Fruit fly (Drosophila melanogaster): Measurements from ENCODE around the gene Glyp.

DNA sequence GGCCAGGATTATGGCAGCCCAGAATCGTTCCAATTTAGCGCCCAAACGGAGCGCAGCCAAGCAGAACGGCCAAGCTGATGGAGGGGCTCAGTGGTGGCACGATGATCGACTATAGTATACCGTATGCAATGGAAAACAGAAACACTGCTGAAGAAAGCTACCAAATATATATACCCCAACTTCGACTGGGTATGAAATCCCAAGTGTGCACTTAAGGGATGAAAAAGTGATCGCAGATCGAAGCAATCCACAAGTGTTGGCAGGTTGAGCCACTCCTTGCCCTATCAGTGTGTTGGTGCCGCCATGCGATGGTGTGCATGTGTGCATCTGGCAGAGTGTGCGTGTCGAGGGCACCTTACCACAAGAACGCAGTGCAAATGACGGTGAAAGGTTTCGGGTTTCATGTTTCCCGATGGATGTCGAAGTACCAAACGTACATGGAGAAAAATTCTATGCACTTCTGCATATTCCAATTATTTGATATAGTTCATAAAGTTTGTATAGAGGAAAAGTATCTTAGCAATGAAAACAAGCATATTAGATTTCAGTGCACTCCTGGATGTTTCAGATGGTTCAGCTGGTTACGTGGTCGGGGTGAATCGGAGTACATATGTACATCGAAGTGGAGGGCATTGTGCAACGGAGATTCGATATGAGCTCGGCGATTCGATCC is 51.5 kb downstream of the Glyp start:
- TF ChIP-seq sisA (GFP tag; IDR thresholded peaks at IDR 0.05), result no peak
- TF ChIP-seq CG3163 (GFP tag; optimal IDR thresholded peaks at IDR 0.05), result no peak
- no peak for TF ChIP-seq CG11085 (GFP tag; IDR thresholded peaks at IDR 0.05)
- TF ChIP-seq bab2 (GFP tag; optimal IDR thresholded peaks at IDR 0.05), result no peak
- no peak for TF ChIP-seq sens-2 (GFP tag; IDR thresholded peaks at IDR 0.05)
- TF ChIP-seq CG7839 (tag; optimal IDR thresholded peaks at IDR 0.05), result no peak
- TF ChIP-seq Hr51 (GFP tag; optimal IDR thresholded peaks at IDR 0.05), result no peak
- TF ChIP-seq wek (GFP tag; optimal IDR thresholded peaks at IDR 0.05), result no peak
- TF ChIP-seq sima (GFP tag; optimal IDR thresholded peaks at IDR 0.05), result no peak
